Worm (Caenorhabditis elegans) whole organism, late embryonic: ENCODE measurements around the gene spp-31.

Experiments used
- ama-1 ChIP-seq: fragments of 150-350 bp; optimal IDR thresholded peaks from 2 replicates; lab custom pipeline; 2014
- ceh-34 ChIP-seq: sonication (generic microtip); optimal IDR thresholded peaks from 2 replicates; lab custom pipeline; 2016; ENCODE audit warnings: mild to moderate bottlenecking, missing genetic modification characterization, missing compliant biosample characterization
- ceh-6 ChIP-seq: fragments of 200-800 bp; sonication (Bioruptor generic); optimal IDR thresholded peaks from 2 replicates; lab custom pipeline; 2018; ENCODE audit warnings: mild to moderate bottlenecking, missing genetic modification characterization, missing compliant biosample characterization
- che-1 ChIP-seq: sonication (generic microtip); optimal IDR thresholded peaks from 2 replicates; lab custom pipeline; 2016; ENCODE audit warnings: mild to moderate bottlenecking, missing genetic modification characterization, missing compliant biosample characterization
- eyg-1 ChIP-seq: sonication (generic microtip); optimal IDR thresholded peaks from 2 replicates; lab custom pipeline; 2016; ENCODE audit warnings: missing genotype, missing genetic modification characterization, missing compliant biosample characterization
- nhr-11 ChIP-seq: fragments of 150-350 bp; optimal IDR thresholded peaks from 2 replicates; lab custom pipeline; 2014; ENCODE audit warnings: missing biosample characterization, missing genetic modification characterization
- syd-9 ChIP-seq: sonication (generic microtip); optimal IDR thresholded peaks from 2 replicates; lab custom pipeline; 2016; ENCODE audit warnings: mild to moderate bottlenecking, missing genetic modification characterization, moderate library complexity, missing compliant biosample characterization
- zip-5 ChIP-seq: sonication (generic microtip); optimal IDR thresholded peaks from 2 replicates; lab custom pipeline; 2016; ENCODE audit warnings: missing genetic modification characterization, missing compliant biosample characterization

- no peak for TF ChIP-seq ceh-6 (GFP tag; lab: Kevin White, UChicago)
- TF ChIP-seq ama-1 (lab: Kevin White, UChicago), result no peak
- TF ChIP-seq nhr-11 (tag; lab: Kevin White, UChicago), result no peak
- TF ChIP-seq syd-9 (tag; lab: Kevin White, UChicago), result no peak
- no peak for TF ChIP-seq zip-5 (tag; lab: Kevin White, UChicago)
- TF ChIP-seq ceh-34 (tag; lab: Kevin White, UChicago), result no peak
- TF ChIP-seq che-1 (tag; lab: Kevin White, UChicago), result no peak
- no peak for TF ChIP-seq eyg-1 (tag; lab: Kevin White, UChicago)
Measured at ce11 chrIV:1452480-1452879, 46.1 kb downstream of the spp-31 start.
